Fruit fly (Drosophila melanogaster) whole organism, prepupa: ENCODE results near the gene CG13950.
A peak's percentile ranks its signal among the peaks of the same experiment; 100 is the strongest.

ENCODE experiments used
- CG10631 ChIP-seq: fragments of 200-800 bp; sonication (Bioruptor generic); optimal IDR thresholded peaks from 2 replicates; lab custom pipeline; 2016; ENCODE audit warnings: missing biosample characterization, missing genetic modification characterization
- CG3032 ChIP-seq: fragments of 200-800 bp; optimal IDR thresholded peaks from 2 replicates; lab custom pipeline; 2019; ENCODE audit warnings: missing biosample characterization, mild to moderate bottlenecking, missing genetic modification characterization, moderate library complexity
- CG34406 ChIP-seq: fragments of 200-800 bp; sonication (Bioruptor generic); optimal IDR thresholded peaks from 3 replicates; lab custom pipeline; 2016; ENCODE audit warnings: missing biosample characterization, missing genetic modification characterization
- CG3919 ChIP-seq: fragments of 200-800 bp; sonication (Bioruptor generic); optimal IDR thresholded peaks from 3 replicates; lab custom pipeline; 2016; ENCODE audit warnings: missing biosample characterization, missing genetic modification characterization
- CG6276 ChIP-seq: fragments of 200-800 bp; sonication (Bioruptor generic); optimal IDR thresholded peaks from 2 replicates; lab custom pipeline; 2017; ENCODE audit warnings: missing biosample characterization, mild to moderate bottlenecking, missing genetic modification characterization
- CG6792 ChIP-seq: fragments of 200-800 bp; sonication (Bioruptor generic); optimal IDR thresholded peaks from 3 replicates; lab custom pipeline; 2016; ENCODE audit warnings: missing biosample characterization, missing genetic modification characterization
- CG6808 ChIP-seq: fragments of 200-800 bp; sonication (Bioruptor generic); optimal IDR thresholded peaks from 3 replicates; lab custom pipeline; 2017; ENCODE audit warnings: missing biosample characterization, missing genetic modification characterization, mild to moderate bottlenecking, moderate library complexity, missing genetic modification reagents
- CG6854 ChIP-seq: fragments of 200-800 bp; sonication (Bioruptor generic); optimal IDR thresholded peaks from 2 replicates; lab custom pipeline; 2017; ENCODE audit warnings: missing biosample characterization, mild to moderate bottlenecking, missing genetic modification characterization
- CG7368 ChIP-seq: fragments of 200-800 bp; sonication (Bioruptor generic); optimal IDR thresholded peaks from 3 replicates; lab custom pipeline; 2016; ENCODE audit warnings: missing biosample characterization, missing genetic modification characterization
- CG8119 ChIP-seq: fragments of 200-800 bp; sonication (Bioruptor generic); IDR thresholded peaks from 3 replicates; pipeline ENCODE4 v1.3.6; 2022; ENCODE audit warnings: missing biosample characterization, missing genetic modification characterization
- CG8319 ChIP-seq: fragments of 200-800 bp; sonication (Bioruptor generic); optimal IDR thresholded peaks from 3 replicates; lab custom pipeline; 2016; ENCODE audit warnings: missing biosample characterization, missing genetic modification characterization
- CG8632 ChIP-seq: fragments of 200-800 bp; sonication (Bioruptor generic); optimal IDR thresholded peaks from 3 replicates; lab custom pipeline; 2016; ENCODE audit warnings: missing biosample characterization, missing genetic modification characterization
- CG9139 ChIP-seq: fragments of 200-800 bp; sonication (Bioruptor generic); optimal IDR thresholded peaks from 3 replicates; lab custom pipeline; 2017; ENCODE audit warnings: missing biosample characterization, mild to moderate bottlenecking, missing genetic modification characterization
- Eip75B ChIP-seq: fragments of 200-800 bp; sonication (Bioruptor generic); optimal IDR thresholded peaks from 3 replicates; lab custom pipeline; 2016; ENCODE audit warnings: missing biosample characterization, missing genetic modification characterization
- Eip78C ChIP-seq: fragments of 200-800 bp; sonication (Bioruptor generic); peaks from one replicate; lab custom pipeline; 2016; ENCODE audit warnings: missing biosample characterization, missing genetic modification characterization
- Ets21C ChIP-seq: fragments of 200-800 bp; sonication (Bioruptor generic); optimal IDR thresholded peaks from 3 replicates; lab custom pipeline; 2016; ENCODE audit warnings: missing biosample characterization, missing genetic modification characterization
- Ets96B ChIP-seq: fragments of 200-800 bp; optimal IDR thresholded peaks from 2 replicates; lab custom pipeline; 2019; ENCODE audit warnings: missing biosample characterization, mild to moderate bottlenecking, missing genetic modification characterization, moderate library complexity
- Gug ChIP-seq: fragments of 200-800 bp; sonication (Bioruptor generic); IDR thresholded peaks from 2 replicates; pipeline ENCODE4 v1.3.6; 2022; ENCODE audit warnings: missing biosample characterization, missing genetic modification characterization
- Hr38 ChIP-seq: sonication (Bioruptor generic); optimal IDR thresholded peaks from 2 replicates; lab custom pipeline; 2016; ENCODE audit warnings: missing biosample characterization, missing genetic modification characterization
- Hr39 ChIP-seq: fragments of 200-800 bp; sonication (Bioruptor generic); optimal IDR thresholded peaks from 2 replicates; lab custom pipeline; 2016; ENCODE audit warnings: missing biosample characterization, missing genetic modification characterization
- Hr4 ChIP-seq: fragments of 200-800 bp; sonication (Bioruptor generic); optimal IDR thresholded peaks from 3 replicates; lab custom pipeline; 2016; ENCODE audit warnings: missing biosample characterization, missing genetic modification characterization
- Lpt ChIP-seq: fragments of 200-800 bp; sonication (Bioruptor generic); optimal IDR thresholded peaks from 3 replicates; lab custom pipeline; 2016; ENCODE audit warnings: missing biosample characterization, missing genetic modification characterization
- Met ChIP-seq: fragments of 200-800 bp; sonication (Bioruptor generic); optimal IDR thresholded peaks from 3 replicates; lab custom pipeline; 2016; ENCODE audit warnings: missing biosample characterization, missing genetic modification characterization
- OdsH ChIP-seq: fragments of 200-800 bp; sonication (Bioruptor generic); optimal IDR thresholded peaks from 3 replicates; lab custom pipeline; 2016; ENCODE audit warnings: missing biosample characterization, missing genetic modification characterization
- Smox ChIP-seq: fragments of 200-800 bp; sonication (Bioruptor generic); optimal IDR thresholded peaks from 3 replicates; lab custom pipeline; 2016; ENCODE audit warnings: missing biosample characterization, missing genetic modification characterization
- Sox15 ChIP-seq: fragments of 200-800 bp; sonication (Bioruptor generic); optimal IDR thresholded peaks from 3 replicates; lab custom pipeline; 2016; ENCODE audit warnings: missing biosample characterization, missing genetic modification characterization
- achi ChIP-seq: fragments of 200-800 bp; sonication (Bioruptor generic); optimal IDR thresholded peaks from 3 replicates; lab custom pipeline; 2016; ENCODE audit warnings: missing biosample characterization, missing genetic modification characterization
- acj6 ChIP-seq: fragments of 200-800 bp; sonication (Bioruptor generic); optimal IDR thresholded peaks from 3 replicates; lab custom pipeline; 2016; ENCODE audit warnings: missing biosample characterization, missing genetic modification characterization
- cyc ChIP-seq: fragments of 200-800 bp; sonication (Bioruptor generic); optimal IDR thresholded peaks from 3 replicates; lab custom pipeline; 2016; ENCODE audit warnings: missing biosample characterization, missing genetic modification characterization
- dac ChIP-seq: fragments of 200-800 bp; sonication (Bioruptor generic); optimal IDR thresholded peaks from 2 replicates; lab custom pipeline; 2017; ENCODE audit warnings: missing biosample characterization, mild to moderate bottlenecking, missing genetic modification characterization
- esn ChIP-seq: fragments of 200-800 bp; sonication (Bioruptor generic); optimal IDR thresholded peaks from 2 replicates; lab custom pipeline; 2016; ENCODE audit warnings: missing biosample characterization, mild to moderate bottlenecking, missing genetic modification characterization, moderate library complexity
- lz ChIP-seq: fragments of 200-800 bp; sonication (Bioruptor generic); optimal IDR thresholded peaks from 3 replicates; lab custom pipeline; 2016; ENCODE audit warnings: missing biosample characterization, missing genetic modification characterization
- net ChIP-seq: fragments of 200-800 bp; sonication (Bioruptor generic); optimal IDR thresholded peaks from 3 replicates; lab custom pipeline; 2016; ENCODE audit warnings: missing biosample characterization, missing genetic modification characterization
- pdm3 ChIP-seq: fragments of 200-800 bp; sonication (Bioruptor generic); optimal IDR thresholded peaks from 3 replicates; lab custom pipeline; 2016; ENCODE audit warnings: missing biosample characterization, missing genetic modification characterization
- salr ChIP-seq, 2 experiments: fragments of 200-800 bp; sonication (Bioruptor generic); optimal IDR thresholded peaks; 3 replicates each; lab custom pipeline; 2016 to 2018; ENCODE audit warnings: missing biosample characterization in 2 of 2, missing genetic modification characterization in 2 of 2, mild to moderate bottlenecking in 1 of 2
- ss ChIP-seq, 2 experiments: fragments of 200-800 bp; sonication (Bioruptor generic); optimal IDR thresholded peaks; 2 replicates in 1 of 2; 3 replicates in 1 of 2; lab custom pipeline; 2017 to 2018; ENCODE audit warnings: mild to moderate bottlenecking in 2 of 2, missing biosample characterization in 2 of 2, missing genetic modification characterization in 2 of 2, moderate library complexity in 1 of 2
- svp ChIP-seq: fragments of 200-800 bp; sonication (Bioruptor generic); peaks from one replicate; lab custom pipeline; 2016; ENCODE audit warnings: missing biosample characterization, missing genetic modification characterization
- topi ChIP-seq: fragments of 200-800 bp; sonication (Bioruptor generic); optimal IDR thresholded peaks from 3 replicates; lab custom pipeline; 2016; ENCODE audit warnings: missing biosample characterization, missing genetic modification characterization
- vri ChIP-seq: fragments of 200-800 bp; sonication (Bioruptor generic); optimal IDR thresholded peaks from 3 replicates; lab custom pipeline; 2016; ENCODE audit warnings: missing biosample characterization, mild to moderate bottlenecking, missing genetic modification characterization

CG13950 gene

DNA sequence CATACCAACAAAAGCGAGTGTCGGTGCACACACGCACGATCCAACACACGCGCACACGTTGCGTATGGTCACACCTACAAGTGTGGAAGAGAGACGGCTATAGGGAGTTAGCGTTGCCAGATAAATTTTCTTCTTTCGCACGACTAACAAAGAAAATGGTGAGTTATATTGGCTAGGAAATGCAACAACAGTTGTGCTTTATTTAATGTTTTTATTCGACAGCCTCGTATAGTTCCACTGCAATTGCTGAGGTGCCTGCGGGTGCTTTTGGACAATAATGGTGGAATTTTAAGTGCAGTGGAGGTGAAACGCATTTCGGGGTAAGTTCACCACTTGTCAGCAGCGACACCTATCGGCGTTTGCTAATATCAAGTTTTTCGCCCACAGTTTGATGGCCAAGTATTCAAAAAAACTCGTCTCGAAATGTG is 11.4 kb downstream of the CG13950 start (continued):
- TF ChIP-seq cyc (GFP tag; lab: Kevin White, UChicago), result no peak
- no peak; the same call in 2 of the 3 replicates for TF ChIP-seq CG8119 (GFP tag; lab: Robert Waterston, UW)
- peak; percentile 0 for TF ChIP-seq CG3032
- TF ChIP-seq CG8632 (GFP tag; lab: Kevin White, UChicago), result no peak
- no peak for TF ChIP-seq CG3919 (GFP tag; lab: Kevin White, UChicago)
- no peak for TF ChIP-seq Hr38 (GFP tag; lab: Kevin White, UChicago)
- TF ChIP-seq CG6808 (GFP tag; lab: Kevin White, UChicago), result peak; percentile 7
- no peak for TF ChIP-seq CG6854 (GFP tag; lab: Kevin White, UChicago)
- TF ChIP-seq Lpt (GFP tag; lab: Kevin White, UChicago), result no peak
- TF ChIP-seq Met, result no peak
- TF ChIP-seq Ets21C (GFP tag; lab: Kevin White, UChicago), result no peak
- no peak for TF ChIP-seq OdsH
- TF ChIP-seq acj6 (GFP tag; lab: Kevin White, UChicago), result no peak
- no peak for TF ChIP-seq Eip75B

DNA sequence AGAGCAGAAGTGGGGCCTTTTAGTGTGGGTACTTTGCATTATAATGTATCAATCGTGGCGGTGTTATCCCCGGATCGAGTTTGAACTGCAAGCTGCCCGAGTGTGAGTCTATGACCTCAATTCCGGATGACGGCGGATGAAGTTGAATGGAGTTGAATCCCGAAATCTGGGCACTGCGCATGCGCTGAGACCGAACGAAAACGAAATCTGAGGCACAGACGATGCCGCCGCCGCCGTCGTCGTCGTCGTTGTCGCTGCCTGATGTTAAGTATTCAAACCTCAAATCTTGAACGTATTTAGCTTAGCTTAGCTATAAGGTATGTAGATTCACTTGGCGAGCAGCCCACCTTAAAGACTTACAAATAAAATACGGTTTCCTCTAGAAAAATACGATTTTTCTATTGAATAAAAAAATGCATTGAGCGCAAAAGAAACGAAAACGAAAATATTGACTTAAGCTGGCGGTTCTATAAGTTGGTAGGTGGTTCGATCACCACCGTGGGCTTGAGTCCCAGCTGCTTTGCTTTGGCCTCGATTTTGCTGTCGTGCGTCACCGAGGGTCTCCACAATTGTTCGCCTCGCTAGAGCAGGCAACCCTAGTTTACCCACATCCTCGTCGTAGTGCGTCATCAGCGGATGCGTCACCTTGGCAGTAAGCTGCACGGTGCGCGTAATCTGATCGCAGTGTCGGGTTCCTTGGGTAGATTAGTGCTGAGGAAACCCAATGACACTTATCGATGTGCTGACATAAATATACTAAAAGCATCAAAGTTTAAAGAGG is 13.9 kb downstream of the CG13950 start:
- TF ChIP-seq svp (GFP tag; lab: Kevin White, UChicago), result peak; percentile 45
- TF ChIP-seq acj6 (GFP tag; lab: Kevin White, UChicago), result no peak
- TF ChIP-seq, all 60 proteins: peak for 1

DNA sequence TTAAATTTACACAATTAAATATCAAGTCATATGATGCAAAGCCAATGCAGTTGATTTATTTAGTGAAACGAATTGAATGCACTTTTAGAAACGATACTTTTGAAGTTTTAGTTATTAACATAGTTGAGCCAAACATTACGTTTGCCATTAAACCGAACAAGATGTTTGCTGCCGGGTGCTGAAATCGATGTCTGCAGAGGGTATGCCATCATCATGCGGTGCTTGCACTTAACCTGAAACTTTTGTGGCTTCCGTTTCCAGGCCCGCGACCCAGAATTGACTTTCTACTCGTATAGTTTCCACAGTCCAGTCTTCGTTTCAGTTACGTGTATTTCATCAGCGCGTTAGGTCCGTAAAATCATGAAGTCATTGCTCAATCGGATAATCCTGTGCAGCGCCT is 17.0 kb downstream of the CG13950 start, which contains the start of gene ninaA:
TSS of gene ninaA (plus strand) at position 301 of the 400 bp plus-strand sequence.
- TF ChIP-seq pdm3 (no peak), Ets96B (tag; lab: Kevin White, UChicago) (no peak), Gug (GFP tag; lab: Robert Waterston, UW) (no peak), CG3919 (GFP tag; lab: Kevin White, UChicago) (no peak)

DNA sequence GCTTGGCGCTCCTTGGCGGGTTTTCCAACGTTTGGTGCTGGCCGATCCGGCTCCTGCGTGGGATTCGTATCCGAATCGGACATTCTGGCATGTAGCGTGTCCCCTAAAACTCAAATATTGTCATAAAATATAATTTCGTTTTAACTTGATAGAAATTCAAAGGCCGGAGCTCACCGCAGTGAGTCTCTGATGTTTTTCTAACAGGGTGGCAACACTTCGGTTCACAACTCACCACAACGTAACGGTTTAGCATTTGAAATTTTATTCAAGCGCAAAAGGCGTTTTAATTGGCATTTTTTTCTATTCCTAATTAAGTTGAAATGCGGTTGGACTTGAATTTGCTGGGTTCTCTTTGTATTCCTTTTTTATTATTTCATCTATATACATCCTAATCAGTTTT is 25.0 kb downstream of the CG13950 start, which contains the start of gene CG15824:
TSS of gene CG15824 (minus strand) at position 172 of the 400 bp plus-strand sequence.
- TF ChIP-seq achi (no peak), net (no peak), CG7368 (GFP tag; lab: Kevin White, UChicago) (no peak), topi (GFP tag; lab: Kevin White, UChicago) (no peak), Eip78C (GFP tag; lab: Kevin White, UChicago) (no peak), Smox (GFP tag; lab: Kevin White, UChicago) (no peak), OdsH (no peak), dac (no peak), CG8319 (no peak), ss (GFP tag; optimal IDR thresholded peaks at IDR 0.05; lab: Kevin White, UChicago) (no peak), salr (GFP tag; optimal IDR thresholded peaks at IDR 0.05; lab: Kevin White, UChicago) (no peak), esn (GFP tag; lab: Kevin White, UChicago) (no peak), CG9139 (GFP tag; lab: Kevin White, UChicago) (no peak), Hr4 (no peak), svp (GFP tag; lab: Kevin White, UChicago) (no peak), Gug (GFP tag; lab: Robert Waterston, UW) (no peak), Sox15 (GFP tag; lab: Kevin White, UChicago) (no peak)

DNA sequence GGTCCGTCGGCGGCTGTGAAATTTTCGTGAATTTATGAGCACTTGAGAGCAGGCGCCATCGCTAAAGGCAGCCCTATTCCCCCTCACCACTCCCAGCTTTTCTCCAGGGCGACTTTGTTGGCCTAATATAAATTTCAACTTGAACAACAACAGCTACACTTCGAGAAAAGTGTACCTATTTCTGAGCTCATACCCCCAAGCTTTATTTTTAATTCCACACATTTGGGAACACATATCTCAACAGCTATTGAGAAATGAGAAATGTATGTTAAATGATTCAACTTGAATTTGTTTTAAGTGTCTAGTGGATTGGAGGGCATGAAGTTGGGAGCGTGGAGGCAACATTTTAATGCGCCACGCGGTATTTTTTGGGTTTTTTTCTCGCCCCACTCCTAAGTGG is 26.7 kb downstream of the CG13950 start:
- TF ChIP-seq lz (GFP tag; lab: Kevin White, UChicago) (no peak), CG10631 (GFP tag; lab: Kevin White, UChicago) (no peak), Gug (GFP tag; lab: Robert Waterston, UW) (no peak), Hr39 (GFP tag; lab: Kevin White, UChicago) (no peak), CG9139 (GFP tag; lab: Kevin White, UChicago) (no peak), CG6792 (no peak), OdsH (no peak), vri (GFP tag; lab: Kevin White, UChicago) (no peak), CG8119 (GFP tag; lab: Robert Waterston, UW) (no peak), CG6854 (GFP tag; lab: Kevin White, UChicago) (no peak), CG34406 (GFP tag; lab: Kevin White, UChicago) (no peak), Met (no peak), achi (no peak), dac (no peak), CG6276 (GFP tag; lab: Kevin White, UChicago) (no peak), Ets96B (tag; lab: Kevin White, UChicago) (no peak), Hr38 (GFP tag; lab: Kevin White, UChicago) (no peak), CG8632 (GFP tag; lab: Kevin White, UChicago) (no peak)
